Worm (Caenorhabditis elegans) whole organism, early embryonic: ENCODE results near the gene gldi-4.

Experiments
- B0310.2 ChIP-seq: sonication (generic microtip); optimal IDR thresholded peaks from 2 replicates; lab custom pipeline; 2016; ENCODE audit warnings: mild to moderate bottlenecking, missing genetic modification characterization, missing compliant biosample characterization
- F13C5.2 ChIP-seq: sonication (generic microtip); optimal IDR thresholded peaks from 2 replicates; lab custom pipeline; 2017; ENCODE audit warnings: mild to moderate bottlenecking, missing genetic modification characterization, inconsistent platforms, missing compliant biosample characterization
- aly-1 ChIP-seq: sonication (generic microtip); optimal IDR thresholded peaks from 2 replicates; lab custom pipeline; 2016; ENCODE audit warnings: missing genetic modification characterization, missing compliant biosample characterization
- ama-1 ChIP-seq: fragments of 150-350 bp; optimal IDR thresholded peaks from 2 replicates; lab custom pipeline; 2014
- ceh-13 ChIP-seq: fragments of 200-800 bp; sonication (Bioruptor generic); optimal IDR thresholded peaks from 2 replicates; lab custom pipeline; 2018; ENCODE audit warnings: mild to moderate bottlenecking, missing genetic modification characterization, missing compliant biosample characterization
- ceh-36 ChIP-seq: sonication (generic microtip); optimal IDR thresholded peaks from 2 replicates; lab custom pipeline; 2016; ENCODE audit warnings: missing genetic modification characterization, inconsistent platforms, missing compliant biosample characterization
- ets-7 ChIP-seq: sonication (generic microtip); optimal IDR thresholded peaks from 2 replicates; lab custom pipeline; 2016; ENCODE audit warnings: missing genotype, missing genetic modification characterization, missing compliant biosample characterization
- flt-1 ChIP-seq: fragments of 200-800 bp; sonication (Bioruptor generic); IDR thresholded peaks from 2 replicates; pipeline ENCODE4 v1.3.6; 2022; ENCODE audit warnings: missing genetic modification characterization, missing compliant biosample characterization
- hmbx-1 ChIP-seq: sonication (generic microtip); optimal IDR thresholded peaks from 2 replicates; lab custom pipeline; 2016; ENCODE audit warnings: mild to moderate bottlenecking, missing genetic modification characterization, missing compliant biosample characterization
- hmg-4 ChIP-seq: fragments of 200-800 bp; sonication (Bioruptor generic); optimal IDR thresholded peaks from 2 replicates; lab custom pipeline; 2018; ENCODE audit warnings: mild to moderate bottlenecking, missing genetic modification characterization, missing compliant biosample characterization
- hnd-1 ChIP-seq: sonication (generic microtip); optimal IDR thresholded peaks from 2 replicates; lab custom pipeline; 2016; ENCODE audit warnings: missing genetic modification characterization, missing compliant biosample characterization
- pes-1 ChIP-seq: fragments of 200-800 bp; sonication (Bioruptor generic); IDR thresholded peaks from 2 replicates; pipeline ENCODE4 v1.3.6; 2022; ENCODE audit warnings: missing genetic modification reagents, missing genetic modification characterization, missing compliant biosample characterization
- scrt-1 ChIP-seq: fragments of 200-800 bp; sonication (Bioruptor generic); IDR thresholded peaks from 2 replicates; pipeline ENCODE4 v1.3.6; 2022; ENCODE audit warnings: missing genetic modification characterization, missing compliant biosample characterization
- sea-1 ChIP-seq: fragments of 200-800 bp; sonication (Bioruptor generic); conservative IDR thresholded peaks from 2 replicates; pipeline ENCODE4 v1.3.6; 2022; ENCODE audit warnings: missing genetic modification characterization, missing compliant biosample characterization
- tbx-11 ChIP-seq: fragments of 200-800 bp; sonication (Bioruptor generic); IDR thresholded peaks from 2 replicates; pipeline ENCODE4 v1.3.6; 2022; ENCODE audit warnings: missing genetic modification characterization, missing compliant biosample characterization
- tbx-37 ChIP-seq: fragments of 200-800 bp; sonication (Bioruptor generic); conservative IDR thresholded peaks from 2 replicates; pipeline ENCODE4 v1.3.6; 2022; ENCODE audit warnings: missing genetic modification reagents, missing genetic modification characterization, missing compliant biosample characterization
- tra-4 ChIP-seq: sonication (generic microtip); optimal IDR thresholded peaks from 2 replicates; lab custom pipeline; 2017; ENCODE audit warnings: missing genetic modification characterization, missing compliant biosample characterization

gldi-4 gene

DNA sequence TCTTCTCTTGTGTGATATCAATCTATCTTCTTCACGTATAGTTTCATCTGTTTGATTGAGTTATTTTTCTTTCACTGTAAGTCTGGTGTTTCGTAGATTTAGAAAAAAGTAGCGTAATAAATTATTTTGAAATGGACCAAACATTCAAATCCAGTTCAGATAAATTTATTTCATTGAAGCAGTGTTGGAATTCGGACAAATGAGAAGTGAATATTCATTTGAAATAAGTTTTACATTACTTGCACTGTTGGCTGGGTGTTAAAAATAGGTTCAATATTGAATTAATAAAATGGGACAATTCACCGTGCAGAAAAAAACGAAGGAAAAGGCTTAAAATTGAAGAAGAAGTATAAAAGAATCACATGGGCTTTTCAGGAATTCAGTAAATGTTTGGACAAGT lies 38.8 kb upstream of the gldi-4 start:
- TF ChIP-seq B0310.2 (tag; lab: Kevin White, UChicago) (no peak), aly-1 (tag; lab: Kevin White, UChicago) (no peak), ets-7 (no peak), hmbx-1 (no peak), ceh-13 (GFP tag; lab: Kevin White, UChicago) (no peak), flt-1 (no peak), scrt-1 (GFP tag; lab: Robert Waterston, UW) (no peak), tra-4 (no peak), ceh-36 (tag; lab: Kevin White, UChicago) (no peak), tbx-37 (GFP tag; lab: Robert Waterston, UW) (no peak), F13C5.2 (tag; lab: Kevin White, UChicago) (no peak), hnd-1 (tag; lab: Kevin White, UChicago) (no peak), hmg-4 (GFP tag; lab: Kevin White, UChicago) (no peak), tbx-11 (GFP tag; lab: Robert Waterston, UW) (no peak), pes-1 (GFP tag; lab: Robert Waterston, UW) (no peak), ama-1 (lab: Kevin White, UChicago) (no peak), sea-1 (GFP tag; lab: Robert Waterston, UW) (no peak)

DNA sequence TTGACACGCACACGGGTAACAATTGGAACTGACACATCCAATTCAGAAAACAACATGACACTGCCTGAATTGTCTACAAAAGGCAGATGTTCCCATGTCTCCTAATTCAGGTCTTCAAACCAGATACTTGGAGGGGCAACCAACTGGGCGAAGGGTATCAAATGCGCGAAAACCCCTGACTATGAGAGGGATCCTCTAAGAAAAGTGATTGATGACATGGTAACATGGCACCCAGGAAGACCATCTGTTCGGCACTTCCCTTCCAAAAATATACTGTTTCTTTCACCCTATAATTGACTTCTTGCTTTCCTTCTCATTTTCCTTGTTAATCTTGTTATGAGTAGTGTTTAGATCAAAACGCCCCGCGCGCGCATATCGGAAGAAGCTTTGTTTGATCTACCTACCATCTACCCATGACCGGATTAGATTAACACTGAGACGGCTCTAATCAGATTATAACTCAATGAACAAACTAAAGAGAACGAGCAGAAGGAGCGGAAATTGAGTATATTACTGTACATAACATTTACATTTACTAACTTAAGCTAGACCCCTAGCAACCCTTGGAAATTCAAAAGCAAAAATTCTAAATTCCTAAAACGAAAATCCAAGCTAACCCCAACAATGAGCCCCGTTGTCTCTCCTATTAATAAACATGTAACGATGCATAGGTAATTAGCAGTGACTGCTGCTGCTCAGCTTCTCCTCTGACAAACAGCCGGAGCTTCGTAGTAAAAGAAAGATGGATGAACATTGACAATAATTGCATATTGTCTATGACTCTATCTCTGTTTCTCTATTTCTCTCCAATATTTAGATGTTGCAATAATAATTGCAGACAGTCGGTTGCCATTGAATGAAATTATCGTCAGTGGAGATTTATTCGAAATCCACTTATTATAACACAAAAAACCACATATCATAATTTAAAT lies 32.7 kb upstream of the gldi-4 start:
- TF ChIP-seq tbx-37 (GFP tag; lab: Robert Waterston, UW) (no peak), ceh-36 (tag; lab: Kevin White, UChicago) (peak; percentile 3)

DNA sequence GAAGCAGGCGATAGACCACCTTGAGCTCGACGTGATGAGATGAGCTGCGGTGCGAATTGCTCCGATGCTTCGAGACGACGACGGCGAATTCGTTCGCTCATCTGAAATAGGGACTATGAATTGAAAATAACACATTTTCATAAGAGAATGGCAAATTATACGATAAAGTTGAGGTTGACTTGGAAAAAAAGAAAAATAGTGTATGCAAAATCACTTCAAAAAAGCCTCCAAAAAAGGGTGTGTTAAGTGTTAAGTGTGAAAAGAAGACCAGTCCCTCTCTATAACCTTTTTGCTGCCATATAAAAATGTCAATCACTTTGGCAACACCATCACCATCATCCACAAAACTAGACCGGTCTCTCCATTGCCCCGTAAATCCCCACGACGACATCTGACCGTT lies 30.6 kb upstream of the gldi-4 start, which contains the start of gene prkl-1:
Gene prkl-1, minus strand, starts transcription at position 101 of the 400 bp plus-strand sequence.
- no peak for TF ChIP-seq tbx-11 (GFP tag; lab: Robert Waterston, UW)
- no peak for TF ChIP-seq hmbx-1
- no peak for TF ChIP-seq B0310.2 (tag; lab: Kevin White, UChicago)
- no peak for TF ChIP-seq pes-1 (GFP tag; lab: Robert Waterston, UW)
- no peak for TF ChIP-seq F13C5.2 (tag; lab: Kevin White, UChicago)
- TF ChIP-seq hmg-4 (GFP tag; lab: Kevin White, UChicago) = no peak
- no peak for TF ChIP-seq ceh-36 (tag; lab: Kevin White, UChicago)
- TF ChIP-seq ama-1 (lab: Kevin White, UChicago) = no peak
- no peak for TF ChIP-seq scrt-1 (GFP tag; lab: Robert Waterston, UW)
- TF ChIP-seq tbx-37 (GFP tag; lab: Robert Waterston, UW) = no peak
- TF ChIP-seq tra-4 = no peak
- TF ChIP-seq flt-1 = no peak
- no peak for TF ChIP-seq sea-1 (GFP tag; lab: Robert Waterston, UW)
- no peak for TF ChIP-seq aly-1 (tag; lab: Kevin White, UChicago)
- no peak for TF ChIP-seq ets-7
- no peak for TF ChIP-seq hnd-1 (tag; lab: Kevin White, UChicago)
- no peak for TF ChIP-seq ceh-13 (GFP tag; lab: Kevin White, UChicago)

DNA sequence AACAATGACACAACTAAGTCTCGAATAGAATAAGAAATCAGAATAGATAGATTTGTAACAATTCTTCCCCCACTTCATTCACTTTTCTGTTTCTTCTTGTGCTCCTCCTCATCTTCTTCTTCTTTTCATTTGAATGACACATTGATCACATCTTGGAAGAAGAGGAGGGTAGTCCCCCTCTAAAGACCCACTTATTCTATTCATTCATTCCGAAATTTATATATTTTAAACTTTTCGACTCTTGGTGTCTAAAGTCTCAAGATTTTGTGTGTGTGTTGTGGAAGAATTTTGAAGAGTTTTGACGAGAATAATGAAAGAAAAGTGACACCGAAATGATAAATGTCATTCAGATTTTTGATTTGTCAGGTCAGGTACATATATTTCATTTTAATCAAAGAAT lies 26.4 kb upstream of the gldi-4 start:
- TF ChIP-seq tbx-11 (GFP tag; lab: Robert Waterston, UW) = no peak
- TF ChIP-seq sea-1 (GFP tag; lab: Robert Waterston, UW) = no peak
- no peak for TF ChIP-seq ets-7
- no peak for TF ChIP-seq ceh-13 (GFP tag; lab: Kevin White, UChicago)
- TF ChIP-seq aly-1 (tag; lab: Kevin White, UChicago) = no peak
- TF ChIP-seq hnd-1 (tag; lab: Kevin White, UChicago) = no peak
- no peak for TF ChIP-seq pes-1 (GFP tag; lab: Robert Waterston, UW)
- no peak for TF ChIP-seq hmbx-1
- no peak for TF ChIP-seq tbx-37 (GFP tag; lab: Robert Waterston, UW)
- no peak for TF ChIP-seq scrt-1 (GFP tag; lab: Robert Waterston, UW)
- TF ChIP-seq flt-1 = no peak
- no peak for TF ChIP-seq B0310.2 (tag; lab: Kevin White, UChicago)
- TF ChIP-seq ama-1 (lab: Kevin White, UChicago) = no peak
- no peak for TF ChIP-seq F13C5.2 (tag; lab: Kevin White, UChicago)
- TF ChIP-seq hmg-4 (GFP tag; lab: Kevin White, UChicago) = no peak

DNA sequence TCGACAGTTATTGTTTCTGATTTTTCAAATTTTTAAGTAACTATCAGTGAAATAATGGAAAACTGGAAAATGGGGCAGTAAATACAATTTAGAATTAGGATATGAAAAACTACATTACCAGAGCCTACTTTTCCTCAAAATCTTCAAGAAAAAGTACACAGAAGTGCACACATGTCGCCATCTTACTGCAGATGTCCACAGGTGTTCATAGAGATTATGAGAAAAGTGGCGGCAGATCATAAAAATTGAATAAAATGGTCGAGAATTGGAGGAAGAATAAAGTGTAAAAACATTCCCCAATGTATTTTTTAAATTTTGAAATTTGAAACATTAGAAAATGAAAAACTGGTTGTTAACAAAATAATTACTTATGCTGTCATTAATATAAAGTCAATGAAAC lies 19.5 kb upstream of the gldi-4 start:
- TF ChIP-seq pes-1 (GFP tag; lab: Robert Waterston, UW) (no peak), sea-1 (GFP tag; lab: Robert Waterston, UW) (no peak), tra-4 (no peak), aly-1 (tag; lab: Kevin White, UChicago) (no peak), tbx-11 (GFP tag; lab: Robert Waterston, UW) (no peak), ceh-36 (tag; lab: Kevin White, UChicago) (no peak), ceh-13 (GFP tag; lab: Kevin White, UChicago) (no peak), F13C5.2 (tag; lab: Kevin White, UChicago) (no peak), scrt-1 (GFP tag; lab: Robert Waterston, UW) (no peak), hmg-4 (GFP tag; lab: Kevin White, UChicago) (no peak)

DNA sequence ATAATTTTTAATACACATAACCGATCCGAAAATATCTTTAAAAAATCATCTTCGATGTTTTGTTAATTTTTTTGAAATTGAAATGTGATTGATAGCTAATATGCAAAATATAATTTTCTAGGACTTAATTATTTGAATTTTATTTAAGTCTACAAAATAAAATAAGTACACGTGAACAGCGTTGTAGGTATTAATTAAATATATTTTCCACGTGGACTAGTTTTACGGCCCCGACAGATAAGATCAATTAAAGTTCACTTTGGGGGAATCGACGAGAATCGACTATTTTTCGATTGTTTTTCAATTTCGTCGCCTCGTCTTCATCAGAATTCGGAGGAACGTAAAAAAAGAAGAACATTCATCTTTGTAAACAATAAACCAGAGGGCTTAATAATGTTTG lies 18.2 kb upstream of the gldi-4 start, which contains the start of gene C25A8.5:
Gene C25A8.5, plus strand, starts transcription at position 301 of the 400 bp plus-strand sequence.
- TF ChIP-seq sea-1 (GFP tag; lab: Robert Waterston, UW) = no peak
- no peak for TF ChIP-seq hmbx-1
- TF ChIP-seq F13C5.2 (tag; lab: Kevin White, UChicago) = no peak
- no peak for TF ChIP-seq flt-1
- no peak for TF ChIP-seq B0310.2 (tag; lab: Kevin White, UChicago)
- no peak for TF ChIP-seq ceh-36 (tag; lab: Kevin White, UChicago)

DNA sequence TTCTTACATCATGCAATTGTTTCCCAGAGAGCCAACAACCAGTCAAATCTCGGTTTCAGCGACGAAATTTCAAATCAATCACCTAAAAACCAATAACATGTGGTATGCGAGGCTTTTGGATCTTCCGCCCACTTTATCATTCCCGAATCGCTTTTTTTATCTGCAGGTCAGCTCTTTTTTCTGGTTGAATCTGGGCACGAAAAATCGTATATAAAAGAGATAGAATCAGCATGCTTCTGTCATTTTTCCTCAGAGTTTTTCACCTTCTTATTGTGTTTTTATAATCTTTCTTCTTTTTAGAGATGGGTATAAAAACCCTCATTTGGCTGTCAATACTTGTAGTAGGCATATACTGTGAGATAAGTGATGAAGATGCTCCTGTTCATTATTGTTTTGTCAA lies 14.1 kb upstream of the gldi-4 start, which contains the start of gene cht-3:
Gene cht-3, plus strand, starts transcription at position 301 of the 400 bp plus-strand sequence.
- TF ChIP-seq ets-7 (no peak), ceh-13 (GFP tag; lab: Kevin White, UChicago) (no peak), B0310.2 (tag; lab: Kevin White, UChicago) (no peak), tra-4 (no peak), hnd-1 (tag; lab: Kevin White, UChicago) (no peak), flt-1 (no peak), tbx-37 (GFP tag; lab: Robert Waterston, UW) (no peak), hmbx-1 (no peak), scrt-1 (GFP tag; lab: Robert Waterston, UW) (no peak), F13C5.2 (tag; lab: Kevin White, UChicago) (no peak), ama-1 (lab: Kevin White, UChicago) (no peak), hmg-4 (GFP tag; lab: Kevin White, UChicago) (no peak), pes-1 (GFP tag; lab: Robert Waterston, UW) (no peak), ceh-36 (tag; lab: Kevin White, UChicago) (no peak), sea-1 (GFP tag; lab: Robert Waterston, UW) (no peak), tbx-11 (GFP tag; lab: Robert Waterston, UW) (no peak), aly-1 (tag; lab: Kevin White, UChicago) (no peak)
